ENCODE assay signal across 1 fruit fly cellular context in the genomic region with DNA sequence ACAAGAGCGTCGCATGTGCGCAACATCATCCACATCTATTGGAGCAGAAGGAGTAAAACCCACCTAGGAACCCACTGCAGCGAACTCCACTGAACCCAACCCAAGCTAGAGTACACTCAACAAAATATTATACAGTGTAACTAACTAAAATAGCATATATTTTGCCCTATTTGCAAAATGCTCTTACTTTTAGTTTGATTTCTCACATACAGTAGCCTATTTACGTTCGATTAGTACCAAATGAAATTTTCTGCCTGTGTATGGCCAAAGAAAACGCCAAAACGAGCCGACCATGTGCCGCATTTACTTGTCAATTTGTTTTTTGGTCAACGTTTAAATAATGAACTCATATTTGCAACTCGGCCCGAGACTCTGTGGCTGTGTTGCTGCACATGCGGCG.
TF ChIP-seq lines count a peak whose summit lies in the region.

No protein-coding gene starts in this region.

TF ChIP-seq in whole organism, prepupa, 60 proteins besides CTCF, POLR2A, EP300 and RAD21 (continued from another document):
- no peak for TF ChIP-seq topi (GFP tag; optimal IDR thresholded peaks at IDR 0.05; lab: Kevin White, UChicago)
- no peak for TF ChIP-seq Sox15 (GFP tag; optimal IDR thresholded peaks at IDR 0.05; lab: Kevin White, UChicago)
- TF ChIP-seq ss (GFP tag; optimal IDR thresholded peaks at IDR 0.05; lab: Kevin White, UChicago), result no peak
- no peak for TF ChIP-seq CG6792 (GFP tag; optimal IDR thresholded peaks at IDR 0.05; lab: Kevin White, UChicago)
- TF ChIP-seq CG7368 (GFP tag; optimal IDR thresholded peaks at IDR 0.05; lab: Kevin White, UChicago), result no peak
- TF ChIP-seq Sox14 (GFP tag; optimal IDR thresholded peaks at IDR 0.05; lab: Kevin White, UChicago), result peak; percentile 11
- no peak for TF ChIP-seq CG1621 (tag; optimal IDR thresholded peaks at IDR 0.05; lab: Kevin White, UChicago)
- TF ChIP-seq svp (GFP tag; lab: Kevin White, UChicago), result no peak
- TF ChIP-seq CG8632 (GFP tag; optimal IDR thresholded peaks at IDR 0.05; lab: Kevin White, UChicago), result no peak
- peak; percentile 32 for TF ChIP-seq Hr4 (GFP tag; optimal IDR thresholded peaks at IDR 0.05; lab: Kevin White, UChicago)
- no peak for TF ChIP-seq CG9139 (GFP tag; optimal IDR thresholded peaks at IDR 0.05; lab: Kevin White, UChicago)
- no peak for TF ChIP-seq Ets21C (GFP tag; optimal IDR thresholded peaks at IDR 0.05; lab: Kevin White, UChicago)
- TF ChIP-seq Hr39 (GFP tag; optimal IDR thresholded peaks at IDR 0.05; lab: Kevin White, UChicago), result peak; percentile 4
- no peak for TF ChIP-seq Eip75B (GFP tag; optimal IDR thresholded peaks at IDR 0.05; lab: Kevin White, UChicago)
- TF ChIP-seq fd85E (GFP tag; optimal IDR thresholded peaks at IDR 0.05; lab: Kevin White, UChicago), result no peak
- no peak for TF ChIP-seq CG6808 (GFP tag; optimal IDR thresholded peaks at IDR 0.05; lab: Kevin White, UChicago)
- no peak for TF ChIP-seq vri (GFP tag; optimal IDR thresholded peaks at IDR 0.05; lab: Kevin White, UChicago)
- no peak for TF ChIP-seq CG8319 (GFP tag; optimal IDR thresholded peaks at IDR 0.05; lab: Kevin White, UChicago)
- no peak for TF ChIP-seq Smox (GFP tag; optimal IDR thresholded peaks at IDR 0.05; lab: Kevin White, UChicago)
- peak; percentile 59; the same call in 2 of the 3 replicates for TF ChIP-seq CG6163 (GFP tag; IDR thresholded peaks at IDR 0.05; lab: Robert Waterston, UW)
